Worm (Caenorhabditis elegans): ENCODE measurements around the gene F56C4.4.

DNA sequence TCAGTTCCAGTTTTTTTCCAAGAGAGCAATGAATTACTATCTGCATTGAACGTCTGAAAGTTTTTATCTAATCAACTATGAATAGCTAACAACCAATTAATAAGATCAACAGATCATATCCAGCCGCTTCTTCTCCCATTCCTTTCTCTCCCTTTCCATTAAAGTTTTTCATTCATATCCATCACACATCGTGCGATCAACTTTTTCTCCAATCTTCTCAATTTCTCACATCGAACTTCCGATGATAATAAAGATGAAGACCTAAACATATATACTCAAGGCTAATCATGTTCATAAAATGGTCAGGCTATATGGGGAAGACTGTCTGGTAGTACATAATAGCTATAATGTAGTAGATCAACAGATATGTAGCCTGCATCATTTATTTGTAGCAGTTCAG is 18.8 kb downstream of the F56C4.4 start:
- TF ChIP-seq elt-3 (tag; optimal IDR thresholded peaks at IDR 0.05) (no peak), sptf-1 (tag; optimal IDR thresholded peaks at IDR 0.05) (no peak), snpc-4 (tag; optimal IDR thresholded peaks at IDR 0.05) (no peak), ces-1 (GFP tag; optimal IDR thresholded peaks at IDR 0.05) (no peak), ztf-11 (tag; optimal IDR thresholded peaks at IDR 0.05) (no peak)

Measured in whole organism, mixed stage, embryonic.